Worm (Caenorhabditis elegans): ENCODE measurements around the gene lin-56.

DNA sequence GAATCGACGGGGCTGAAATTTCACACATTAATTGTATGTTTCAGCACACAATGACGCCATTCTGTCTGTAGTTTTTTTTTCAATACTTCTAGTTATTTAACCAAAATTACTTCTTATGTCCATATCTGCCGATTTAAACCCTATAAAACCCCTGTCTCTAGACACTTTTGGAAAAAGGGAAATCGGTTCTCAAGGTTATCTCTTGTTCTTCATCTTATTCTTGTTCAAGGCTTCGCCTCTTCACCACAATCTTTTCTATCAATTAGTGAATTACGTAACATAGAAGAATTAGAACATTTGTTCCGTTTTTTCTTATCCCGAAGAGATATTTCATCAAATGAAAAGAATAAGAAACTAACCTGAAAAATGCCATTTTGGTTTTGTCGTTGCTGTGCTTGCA is 50.9 kb downstream of the lin-56 start:
- TF ChIP-seq tbx-37 (GFP tag; conservative IDR thresholded peaks at IDR 0.05) (no peak), ceh-13 (GFP tag; optimal IDR thresholded peaks at IDR 0.05) (no peak), ceh-36 (tag; optimal IDR thresholded peaks at IDR 0.05) (no peak), hmbx-1 (tag; optimal IDR thresholded peaks at IDR 0.05) (no peak), tbx-11 (GFP tag; IDR thresholded peaks at IDR 0.05) (no peak), tra-4 (tag; optimal IDR thresholded peaks at IDR 0.05) (no peak), B0310.2 (tag; optimal IDR thresholded peaks at IDR 0.05) (no peak), F13C5.2 (tag; optimal IDR thresholded peaks at IDR 0.05) (no peak), ama-1 (optimal IDR thresholded peaks at IDR 0.05) (no peak), hmg-4 (GFP tag; optimal IDR thresholded peaks at IDR 0.05) (no peak), ets-7 (tag; optimal IDR thresholded peaks at IDR 0.05) (no peak), scrt-1 (GFP tag; IDR thresholded peaks at IDR 0.05) (no peak), sea-1 (GFP tag; conservative IDR thresholded peaks at IDR 0.05) (no peak)

Measured in whole organism, early embryonic.